Worm (Caenorhabditis elegans) whole organism, L3 larva: ENCODE measurements around the gene M03F8.6.

ENCODE experiments used
- aly-2 ChIP-seq: fragments of 150-350 bp; optimal IDR thresholded peaks from 2 replicates; lab custom pipeline; 2014; ENCODE audit warnings: missing biosample characterization, missing genetic modification characterization
- fkh-10 ChIP-seq: sonication (generic microtip); optimal IDR thresholded peaks from 2 replicates; lab custom pipeline; 2017; ENCODE audit warnings: missing biosample characterization, missing genetic modification reagents, missing genetic modification characterization
- hmg-11 ChIP-seq: sonication (generic microtip); optimal IDR thresholded peaks from 2 replicates; lab custom pipeline; 2016; ENCODE audit warnings: missing genetic modification characterization, missing compliant biosample characterization
- jun-1 ChIP-seq: fragments of 150-350 bp; optimal IDR thresholded peaks from 2 replicates; lab custom pipeline; 2014; ENCODE audit warnings: missing biosample characterization, missing genetic modification reagents, missing genetic modification characterization
- lin-39 ChIP-seq: fragments of 150-350 bp; optimal IDR thresholded peaks from 2 replicates; lab custom pipeline; 2018; ENCODE audit warnings: missing biosample characterization, missing genetic modification reagents, missing genetic modification characterization
- lsy-12 ChIP-seq: sonication (generic microtip); optimal IDR thresholded peaks from 2 replicates; lab custom pipeline; 2016; ENCODE audit warnings: mild to moderate bottlenecking, missing genetic modification characterization, missing compliant biosample characterization
- mdl-1 ChIP-seq: fragments of 150-350 bp; optimal IDR thresholded peaks from 2 replicates; lab custom pipeline; 2014; ENCODE audit warnings: missing biosample characterization, missing genetic modification characterization
- mml-1 ChIP-seq: fragments of 150-350 bp; sonication (generic microtip); optimal IDR thresholded peaks from 3 replicates; lab custom pipeline; 2014; ENCODE audit warnings: missing biosample characterization, missing genetic modification characterization
- nhr-11 ChIP-seq: fragments of 150-350 bp; optimal IDR thresholded peaks from 2 replicates; lab custom pipeline; 2014; ENCODE audit warnings: missing biosample characterization, missing genetic modification characterization
- sea-2 ChIP-seq: fragments of 150-350 bp; sonication (generic microtip); optimal IDR thresholded peaks from 4 replicates; lab custom pipeline; 2014; ENCODE audit warnings: missing biosample characterization, missing genetic modification reagents, missing genetic modification characterization

Gene M03F8.6

DNA sequence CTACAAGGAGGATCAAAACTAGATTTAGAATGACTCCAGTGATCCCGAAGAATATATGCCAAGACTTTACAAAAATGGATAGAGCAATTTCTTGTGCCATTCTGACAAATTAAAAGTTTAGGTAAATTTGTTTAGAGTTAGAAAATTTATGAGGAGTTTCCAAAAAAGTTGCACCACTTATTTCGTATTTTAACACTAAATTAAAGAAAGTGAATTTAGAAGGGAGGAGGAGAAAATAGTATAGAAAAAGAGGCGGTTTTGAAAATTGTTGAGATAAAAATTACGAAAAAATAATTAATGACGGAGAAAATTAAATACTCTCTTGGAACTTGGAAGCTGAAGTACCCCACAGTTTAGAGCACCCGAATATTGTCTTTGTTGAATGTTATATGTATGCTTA lies 48.4 kb downstream of the M03F8.6 start, which contains the start of gene srd-15:
Gene srd-15, minus strand, starts transcription at position 101 of the 400 bp plus-strand sequence.
- TF ChIP-seq lin-39 (tag; lab: Kevin White, UChicago) = no peak
- TF ChIP-seq jun-1 (tag; lab: Kevin White, UChicago) = no peak
- no peak for TF ChIP-seq hmg-11 (tag; lab: Kevin White, UChicago)
- TF ChIP-seq nhr-11 = no peak
- no peak for TF ChIP-seq lsy-12 (tag; lab: Kevin White, UChicago)
- TF ChIP-seq fkh-10 = no peak
- TF ChIP-seq mdl-1 = no peak
- no peak for TF ChIP-seq mml-1 (tag; lab: Kevin White, UChicago)
- no peak for TF ChIP-seq sea-2
- no peak for TF ChIP-seq aly-2 (tag; lab: Kevin White, UChicago)
